Worm (Caenorhabditis elegans) whole organism, L3 larva: ENCODE measurements around the gene fbxa-127.
A peak's percentile ranks its signal among the peaks of the same experiment; 100 is the strongest.

Experiments used
- ZK546.5 ChIP-seq: sonication (generic microtip); optimal IDR thresholded peaks from 2 replicates; lab custom pipeline; 2017; ENCODE audit warnings: missing biosample characterization, missing genetic modification characterization
- aly-2 ChIP-seq: fragments of 150-350 bp; optimal IDR thresholded peaks from 2 replicates; lab custom pipeline; 2014; ENCODE audit warnings: missing biosample characterization, missing genetic modification characterization
- ceh-16 ChIP-seq: sonication (generic microtip); optimal IDR thresholded peaks from 2 replicates; lab custom pipeline; 2017; ENCODE audit warnings: missing biosample characterization, missing genetic modification characterization
- ceh-82 ChIP-seq: fragments of 150-350 bp; optimal IDR thresholded peaks from 2 replicates; lab custom pipeline; 2014; ENCODE audit warnings: missing biosample characterization, missing genetic modification characterization
- daf-12 ChIP-seq: fragments of 150-350 bp; optimal IDR thresholded peaks from 2 replicates; lab custom pipeline; 2014; ENCODE audit warnings: missing biosample characterization, missing genetic modification reagents, missing genetic modification characterization
- egl-27 ChIP-seq: sonication (generic microtip); optimal IDR thresholded peaks from 4 replicates; lab custom pipeline; 2017; ENCODE audit warnings: missing biosample characterization, missing genetic modification reagents, missing genetic modification characterization
- elt-1 ChIP-seq: fragments of 150-350 bp; optimal IDR thresholded peaks from 2 replicates; lab custom pipeline; 2014; ENCODE audit warnings: missing biosample characterization, missing genetic modification characterization
- elt-2 ChIP-seq: sonication (generic microtip); optimal IDR thresholded peaks from 2 replicates; lab custom pipeline; 2016; ENCODE audit warnings: missing genetic modification reagents, mild to moderate bottlenecking, missing genetic modification characterization, missing compliant biosample characterization
- elt-3 ChIP-seq, 3 experiments: fragments of 150-350 bp in 1 of 3; sonication (generic microtip) in 2 of 3; optimal IDR thresholded peaks; 2 replicates in 2 of 3; 4 replicates in 1 of 3; lab custom pipeline; 2014 to 2017; ENCODE audit warnings: missing biosample characterization in 3 of 3, missing genetic modification characterization in 3 of 3
- fkh-10 ChIP-seq: sonication (generic microtip); optimal IDR thresholded peaks from 2 replicates; lab custom pipeline; 2017; ENCODE audit warnings: missing biosample characterization, missing genetic modification reagents, missing genetic modification characterization
- fos-1 ChIP-seq: fragments of 150-350 bp; optimal IDR thresholded peaks from 2 replicates; lab custom pipeline; 2014; ENCODE audit warnings: missing biosample characterization, missing genetic modification characterization
- hmg-11 ChIP-seq: sonication (generic microtip); optimal IDR thresholded peaks from 2 replicates; lab custom pipeline; 2016; ENCODE audit warnings: missing genetic modification characterization, missing compliant biosample characterization
- lin-15B ChIP-seq: fragments of 150-350 bp; optimal IDR thresholded peaks from 2 replicates; lab custom pipeline; 2014; ENCODE audit warnings: missing biosample characterization, missing genetic modification characterization
- lsy-12 ChIP-seq: sonication (generic microtip); optimal IDR thresholded peaks from 2 replicates; lab custom pipeline; 2016; ENCODE audit warnings: mild to moderate bottlenecking, missing genetic modification characterization, missing compliant biosample characterization
- mdl-1 ChIP-seq: fragments of 150-350 bp; optimal IDR thresholded peaks from 2 replicates; lab custom pipeline; 2014; ENCODE audit warnings: missing biosample characterization, missing genetic modification characterization
- mml-1 ChIP-seq: fragments of 150-350 bp; sonication (generic microtip); optimal IDR thresholded peaks from 3 replicates; lab custom pipeline; 2014; ENCODE audit warnings: missing biosample characterization, missing genetic modification characterization
- nfya-1 ChIP-seq: sonication (generic microtip); optimal IDR thresholded peaks from 2 replicates; lab custom pipeline; 2017; ENCODE audit warnings: missing genetic modification characterization, mild to moderate bottlenecking, missing compliant biosample characterization, antibody characterized with exemption, moderate library complexity; ENCODE audit not compliant: insufficient read depth
- nhr-25 ChIP-seq: sonication (generic microtip); optimal IDR thresholded peaks from 2 replicates; lab custom pipeline; 2017; ENCODE audit warnings: missing biosample characterization, missing genetic modification characterization
- nhr-28 ChIP-seq: fragments of 150-350 bp; optimal IDR thresholded peaks from 2 replicates; lab custom pipeline; 2014; ENCODE audit warnings: missing biosample characterization, missing genetic modification characterization
- nhr-43 ChIP-seq: sonication (generic microtip); optimal IDR thresholded peaks from 2 replicates; lab custom pipeline; 2016; ENCODE audit warnings: mild to moderate bottlenecking, missing genetic modification characterization, missing compliant biosample characterization; ENCODE audit not compliant: poor library complexity, severe bottlenecking
- nhr-76 ChIP-seq: fragments of 150-350 bp; sonication (generic microtip); optimal IDR thresholded peaks from 5 replicates; lab custom pipeline; 2014; ENCODE audit warnings: missing biosample characterization, missing genetic modification characterization
- nhr-77 ChIP-seq: fragments of 150-350 bp; optimal IDR thresholded peaks from 2 replicates; lab custom pipeline; 2014; ENCODE audit warnings: missing biosample characterization, missing genetic modification characterization
- pqm-1 ChIP-seq: fragments of 150-350 bp; optimal IDR thresholded peaks from 2 replicates; lab custom pipeline; 2017; ENCODE audit warnings: missing biosample characterization, missing genetic modification characterization, inconsistent platforms
- sea-2 ChIP-seq: fragments of 150-350 bp; sonication (generic microtip); optimal IDR thresholded peaks from 4 replicates; lab custom pipeline; 2014; ENCODE audit warnings: missing biosample characterization, missing genetic modification reagents, missing genetic modification characterization
- skn-1 ChIP-seq: fragments of 150-350 bp; optimal IDR thresholded peaks from 2 replicates; lab custom pipeline; 2014; ENCODE audit warnings: missing biosample characterization, missing genetic modification characterization
- snpc-4 ChIP-seq: fragments of 150-350 bp; optimal IDR thresholded peaks from 2 replicates; lab custom pipeline; 2014; ENCODE audit warnings: missing biosample characterization, missing genetic modification characterization
- unc-62 ChIP-seq: fragments of 150-350 bp; sonication (generic microtip); optimal IDR thresholded peaks from 4 replicates; lab custom pipeline; 2014; ENCODE audit warnings: missing biosample characterization, missing genetic modification reagents, missing genetic modification characterization
- ztf-11 ChIP-seq: fragments of 150-350 bp; optimal IDR thresholded peaks from 2 replicates; lab custom pipeline; 2014; ENCODE audit warnings: missing biosample characterization, missing genetic modification characterization
- ztf-4 ChIP-seq: fragments of 150-350 bp; optimal IDR thresholded peaks from 2 replicates; lab custom pipeline; 2014; ENCODE audit warnings: missing biosample characterization, missing genetic modification characterization

Gene fbxa-127

ce11 chrV:16728431-16728830 lies at the start of gene fbxa-127:
fbxa-127 (plus strand) TSS chrV:16728731.
- no peak for TF ChIP-seq unc-62 (GFP tag; lab: Kevin White, UChicago)
- TF ChIP-seq lsy-12 (tag; lab: Kevin White, UChicago), result no peak
- no peak for TF ChIP-seq daf-12
- peak; percentile 26 for TF ChIP-seq pqm-1 (tag; lab: Kevin White, UChicago)
- TF ChIP-seq elt-2, result peak; percentile 25

DNA sequence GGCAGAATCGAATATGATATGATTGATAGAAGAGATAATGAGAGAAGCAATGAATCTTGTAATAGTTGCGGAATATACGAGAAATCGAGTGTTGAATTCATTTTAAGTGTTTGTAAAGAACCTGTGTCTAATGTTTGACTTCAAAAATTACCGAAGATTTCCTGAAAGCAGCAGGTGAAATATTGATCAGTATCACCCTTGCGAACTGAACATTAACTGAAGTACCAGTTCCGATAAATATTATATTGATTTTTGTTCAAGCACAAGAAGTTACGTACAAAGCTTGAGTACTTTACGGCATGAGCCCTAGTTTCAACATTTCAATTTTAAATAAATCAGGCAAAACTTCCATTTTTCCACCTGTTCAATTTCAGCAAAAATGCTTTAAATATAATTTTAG lies 49.3 kb upstream of the fbxa-127 start, which contains the start of gene srz-103:
Gene srz-103 (minus strand): TSS at position 101 of the 400 bp plus-strand sequence.
- TF ChIP-seq daf-12 (no peak), fkh-10 (GFP tag; lab: Kevin White, UChicago) (no peak), nhr-43 (tag; lab: Kevin White, UChicago) (no peak), nfya-1 (tag; lab: Kevin White, UChicago) (no peak), nhr-76 (tag; lab: Kevin White, UChicago) (no peak), mml-1 (tag; lab: Kevin White, UChicago) (no peak), ceh-82 (tag; lab: Kevin White, UChicago) (no peak)

- TF ChIP-seq pqm-1 (tag; lab: Kevin White, UChicago) (no peak), sea-2 (no peak), fos-1 (tag; lab: Kevin White, UChicago) (no peak)
- TF ChIP-seq, all 47 proteins: peak for 0
Observed at ce11 chrV:16679981-16680380, 48.5 kb upstream of the fbxa-127 start, which contains the start of gene srw-44. srw-44 (plus strand) TSS chrV:16680281.

DNA sequence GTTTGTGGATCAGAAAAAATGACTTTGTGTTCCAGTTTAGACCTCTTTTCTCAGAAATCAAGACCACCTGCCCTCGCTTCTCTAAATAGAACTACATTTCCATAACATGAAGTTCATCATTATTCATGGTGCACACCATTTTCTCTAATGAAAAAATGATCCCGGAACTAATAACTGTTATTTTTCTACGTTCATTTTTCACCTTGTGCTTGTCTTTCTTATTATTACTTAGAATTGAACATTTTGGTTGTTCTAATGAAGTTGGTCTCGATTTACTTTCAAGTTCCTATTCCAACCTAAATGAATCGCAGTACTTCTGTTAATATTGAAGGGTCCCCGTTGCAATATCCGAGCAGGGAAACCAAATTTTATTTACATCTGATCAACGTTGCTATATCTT lies 45.6 kb upstream of the fbxa-127 start, which contains the start of gene srw-36:
Gene srw-36 (plus strand): TSS at position 301 of the 400 bp plus-strand sequence.
- TF ChIP-seq skn-1, result no peak
- no peak for TF ChIP-seq ZK546.5 (tag; lab: Kevin White, UChicago)
- no peak for TF ChIP-seq nfya-1 (tag; lab: Kevin White, UChicago)
- TF ChIP-seq ceh-16, result no peak
- no peak for TF ChIP-seq nhr-25 (tag; lab: Kevin White, UChicago)
- no peak for TF ChIP-seq nhr-77 (tag; lab: Kevin White, UChicago)
- TF ChIP-seq snpc-4 (tag; lab: Kevin White, UChicago), result no peak
- TF ChIP-seq mml-1 (tag; lab: Kevin White, UChicago), result no peak
- no peak for TF ChIP-seq ztf-11 (tag; lab: Kevin White, UChicago)
- TF ChIP-seq nhr-28 (tag; lab: Kevin White, UChicago), result no peak
- no peak for TF ChIP-seq aly-2
- TF ChIP-seq nhr-43 (tag; lab: Kevin White, UChicago), result no peak
- no peak for TF ChIP-seq elt-1
- no peak for TF ChIP-seq fkh-10 (GFP tag; lab: Kevin White, UChicago)

DNA sequence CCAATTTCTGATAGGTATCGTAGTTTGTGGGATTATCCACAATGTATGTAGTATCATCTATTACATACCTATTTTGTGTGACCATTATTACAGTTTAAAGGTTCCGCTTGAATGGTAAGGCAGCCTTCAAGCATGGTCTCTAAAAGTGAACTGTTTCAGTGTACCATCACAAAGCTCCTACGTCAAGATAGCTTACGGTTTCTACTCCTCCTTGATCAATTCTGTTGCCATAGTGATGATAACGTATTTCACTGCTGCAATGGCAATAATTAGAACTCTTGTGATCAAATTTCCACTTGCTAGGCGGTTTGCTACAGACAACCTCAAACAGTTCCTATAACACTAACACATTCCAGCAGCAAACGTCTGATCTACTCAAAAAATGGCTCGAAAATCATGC lies 45.2 kb upstream of the fbxa-127 start:
- TF ChIP-seq hmg-11 (tag; lab: Kevin White, UChicago), result no peak
- TF ChIP-seq ceh-16, result no peak
- TF ChIP-seq mml-1 (tag; lab: Kevin White, UChicago), result no peak
- TF ChIP-seq ztf-4 (tag; lab: Kevin White, UChicago), result no peak
- no peak for TF ChIP-seq mdl-1 (tag; lab: Kevin White, UChicago)
- TF ChIP-seq ztf-11 (tag; lab: Kevin White, UChicago), result no peak

DNA sequence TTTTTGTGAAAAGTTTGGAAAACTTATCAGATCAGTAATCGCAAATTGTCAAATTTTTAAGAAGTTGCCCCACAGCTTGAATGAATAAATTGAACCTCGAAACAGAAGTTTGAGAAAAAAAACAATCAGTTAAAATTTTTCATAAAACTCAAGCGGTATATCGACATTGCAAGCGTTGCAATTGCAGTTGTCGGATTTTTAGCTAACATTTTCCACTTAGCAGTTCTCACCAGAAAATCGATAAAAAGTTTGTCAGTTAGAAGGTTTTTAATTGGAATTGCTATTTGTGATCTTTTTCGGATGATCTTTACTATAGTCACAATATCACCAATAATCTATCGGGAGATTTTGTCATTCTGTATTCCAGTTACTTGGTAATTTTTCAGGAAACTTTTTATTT lies 42.8 kb upstream of the fbxa-127 start, which contains the start of gene srw-43:
Gene srw-43 (plus strand): TSS at position 301 of the 400 bp plus-strand sequence.
- TF ChIP-seq elt-3 (tag; optimal IDR thresholded peaks at IDR 0.05; lab: Kevin White, UChicago) (no peak), fos-1 (tag; lab: Kevin White, UChicago) (no peak), ceh-16 (no peak)

DNA sequence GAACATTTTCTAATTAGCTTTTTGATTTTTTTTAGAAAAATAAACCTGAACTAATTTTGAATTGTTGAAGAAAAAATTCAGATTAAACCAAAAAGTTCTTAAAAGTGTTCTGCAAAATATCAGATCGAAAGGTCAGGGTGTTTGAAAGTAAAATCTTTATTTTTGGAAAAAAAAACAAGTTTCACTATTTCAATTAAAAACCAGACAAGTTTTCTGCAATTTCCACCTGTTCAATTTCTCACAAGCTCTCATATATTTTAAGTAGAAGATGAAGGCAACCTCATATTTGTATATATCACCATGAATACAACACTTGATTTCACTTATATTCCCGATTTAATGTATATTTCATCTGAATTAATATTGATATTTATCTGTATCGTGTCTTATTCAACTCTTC lies 41.3 kb upstream of the fbxa-127 start, which contains the start of gene srz-102:
Gene srz-102 (plus strand): TSS at position 301 of the 400 bp plus-strand sequence.
- TF ChIP-seq lin-15B (tag; lab: Kevin White, UChicago) (no peak), ceh-82 (tag; lab: Kevin White, UChicago) (no peak), nhr-76 (tag; lab: Kevin White, UChicago) (no peak), fos-1 (tag; lab: Kevin White, UChicago) (no peak), pqm-1 (tag; lab: Kevin White, UChicago) (no peak), hmg-11 (tag; lab: Kevin White, UChicago) (no peak), ceh-16 (no peak), lsy-12 (tag; lab: Kevin White, UChicago) (no peak), nfya-1 (tag; lab: Kevin White, UChicago) (no peak), egl-27 (tag; lab: Kevin White, UChicago) (no peak)
